Fruit fly (Drosophila melanogaster) whole organism, embryonic: ENCODE data around the gene CG10793.

Source experiments
- B-H1 ChIP-seq: fragments of 200-800 bp; sonication (Bioruptor generic); IDR thresholded peaks from 3 replicates; pipeline ENCODE4 v1.3.6; 2022; ENCODE audit warnings: missing biosample characterization, missing genetic modification characterization
- Bdp1 ChIP-seq: fragments of 200-800 bp; sonication (Bioruptor generic); optimal IDR thresholded peaks from 3 replicates; lab custom pipeline; 2016; ENCODE audit warnings: missing biosample characterization, missing genetic modification characterization
- CG10321 ChIP-seq: fragments of 200-800 bp; sonication (Bioruptor generic); IDR thresholded peaks from 2 replicates; pipeline ENCODE4 v1.3.6; 2022; ENCODE audit warnings: missing biosample characterization, missing genetic modification characterization
- CG10979 ChIP-seq: fragments of 200-800 bp; sonication (Bioruptor generic); optimal IDR thresholded peaks from 2 replicates; lab custom pipeline; 2018; ENCODE audit warnings: missing biosample characterization, mild to moderate bottlenecking, missing genetic modification characterization, moderate library complexity
- CG12659 ChIP-seq: fragments of 200-800 bp; sonication (Bioruptor generic); optimal IDR thresholded peaks from 3 replicates; lab custom pipeline; 2017; ENCODE audit warnings: mild to moderate bottlenecking, missing biosample characterization, missing genetic modification reagents, missing genetic modification characterization
- CG14014 ChIP-seq: fragments of 200-800 bp; sonication (Bioruptor generic); IDR thresholded peaks from 2 replicates; pipeline ENCODE4 v1.3.6; 2022; ENCODE audit warnings: missing biosample characterization, missing genetic modification characterization
- CG15696 ChIP-seq: fragments of 200-800 bp; sonication (Bioruptor generic); optimal IDR thresholded peaks from 2 replicates; lab custom pipeline; 2019; ENCODE audit warnings: missing biosample characterization, mild to moderate bottlenecking, missing genetic modification characterization, moderate library complexity
- CG1647 ChIP-seq: fragments of 200-800 bp; sonication (Bioruptor generic); optimal IDR thresholded peaks from 3 replicates; lab custom pipeline; 2016; ENCODE audit warnings: missing biosample characterization, missing genetic modification characterization
- CG17186 ChIP-seq: fragments of 200-800 bp; sonication (Bioruptor generic); optimal IDR thresholded peaks from 3 replicates; lab custom pipeline; 2017; ENCODE audit warnings: missing biosample characterization, missing genetic modification reagents, missing genetic modification characterization
- CG17361 ChIP-seq: fragments of 200-800 bp; sonication (Bioruptor generic); IDR thresholded peaks from 3 replicates; pipeline ENCODE4 v1.3.6; 2022; ENCODE audit warnings: missing biosample characterization, missing genetic modification characterization
- CG17612 ChIP-seq: fragments of 200-800 bp; sonication (Bioruptor generic); IDR thresholded peaks from 2 replicates; pipeline ENCODE4 v1.3.6; 2022; ENCODE audit warnings: missing biosample characterization, missing genetic modification characterization
- CG30020 ChIP-seq: fragments of 200-800 bp; optimal IDR thresholded peaks from 2 replicates; lab custom pipeline; 2019; ENCODE audit warnings: missing biosample characterization, mild to moderate bottlenecking, missing genetic modification characterization, moderate library complexity
- CG3163 ChIP-seq: fragments of 200-800 bp; sonication (Bioruptor generic); optimal IDR thresholded peaks from 3 replicates; lab custom pipeline; 2016; ENCODE audit warnings: missing biosample characterization, missing genetic modification characterization
- CG32767 ChIP-seq: fragments of 200-800 bp; sonication (Bioruptor generic); IDR thresholded peaks from 2 replicates; pipeline ENCODE4 v1.3.6; 2022; ENCODE audit warnings: missing biosample characterization, missing genetic modification characterization
- CG4360 ChIP-seq: fragments of 200-800 bp; sonication (Bioruptor generic); IDR thresholded peaks from 2 replicates; pipeline ENCODE4 v1.3.6; 2022; ENCODE audit warnings: missing biosample characterization, missing genetic modification characterization
- CG5953 ChIP-seq: fragments of 200-800 bp; sonication (Bioruptor generic); IDR thresholded peaks from 2 replicates; pipeline ENCODE4 v1.3.6; 2022; ENCODE audit warnings: missing biosample characterization, missing genetic modification characterization
- CG6813 ChIP-seq: fragments of 200-800 bp; sonication (Bioruptor generic); optimal IDR thresholded peaks from 2 replicates; lab custom pipeline; 2017; ENCODE audit warnings: missing biosample characterization, missing genetic modification characterization, mild to moderate bottlenecking, moderate library complexity, missing genetic modification reagents
- CG7271 ChIP-seq: fragments of 200-800 bp; sonication (Bioruptor generic); optimal IDR thresholded peaks from 2 replicates; lab custom pipeline; 2018; ENCODE audit warnings: missing biosample characterization, mild to moderate bottlenecking, missing genetic modification characterization, moderate library complexity
- CG7786 ChIP-seq: fragments of 200-800 bp; sonication (Bioruptor generic); optimal IDR thresholded peaks from 2 replicates; lab custom pipeline; 2016; ENCODE audit warnings: missing biosample characterization, missing genetic modification characterization
- CG8281 ChIP-seq: fragments of 200-800 bp; sonication (Bioruptor generic); optimal IDR thresholded peaks from 2 replicates; lab custom pipeline; 2018; ENCODE audit warnings: missing biosample characterization, mild to moderate bottlenecking, missing genetic modification characterization, moderate library complexity
- CG9437 ChIP-seq: fragments of 200-800 bp; sonication (Bioruptor generic); optimal IDR thresholded peaks from 2 replicates; lab custom pipeline; 2018; ENCODE audit warnings: missing biosample characterization, mild to moderate bottlenecking, missing genetic modification characterization
- CG9727 ChIP-seq: fragments of 200-800 bp; sonication (Bioruptor generic); optimal IDR thresholded peaks from 3 replicates; lab custom pipeline; 2017; ENCODE audit warnings: missing biosample characterization, mild to moderate bottlenecking, missing genetic modification characterization
- Doc2 ChIP-seq: fragments of 200-800 bp; sonication (Bioruptor generic); IDR thresholded peaks from 2 replicates; pipeline ENCODE4 v1.3.6; 2022; ENCODE audit warnings: missing biosample characterization, missing genetic modification characterization
- Dp ChIP-seq: fragments of 200-800 bp; sonication (Bioruptor generic); optimal IDR thresholded peaks from 2 replicates; lab custom pipeline; 2018; ENCODE audit warnings: missing biosample characterization, mild to moderate bottlenecking, missing genetic modification characterization, moderate library complexity
- GATAe ChIP-seq: fragments of 200-800 bp; sonication (Bioruptor generic); conservative IDR thresholded peaks from 2 replicates; pipeline ENCODE4 v1.3.6; 2022; ENCODE audit warnings: missing biosample characterization, missing genetic modification characterization
- HHEX ChIP-seq: fragments of 200-800 bp; sonication (Bioruptor generic); optimal IDR thresholded peaks from 3 replicates; lab custom pipeline; 2017; ENCODE audit warnings: missing biosample characterization, mild to moderate bottlenecking, missing genetic modification characterization, missing genetic modification reagents
- Hmr ChIP-seq: fragments of 200-800 bp; sonication (Bioruptor generic); optimal IDR thresholded peaks from 3 replicates; lab custom pipeline; 2017; ENCODE audit warnings: mild to moderate bottlenecking, missing biosample characterization, missing genetic modification reagents, missing genetic modification characterization
- MESR4 ChIP-seq: fragments of 200-800 bp; sonication (Bioruptor generic); optimal IDR thresholded peaks from 2 replicates; lab custom pipeline; 2018; ENCODE audit warnings: missing biosample characterization, mild to moderate bottlenecking, missing genetic modification characterization, moderate library complexity
- Mad ChIP-seq: fragments of 200-800 bp; sonication (Bioruptor generic); optimal IDR thresholded peaks from 2 replicates; lab custom pipeline; 2016; ENCODE audit warnings: missing biosample characterization, missing genetic modification characterization
- Poxn ChIP-seq: fragments of 200-800 bp; sonication (Bioruptor generic); IDR thresholded peaks from 2 replicates; pipeline ENCODE4 v1.3.6; 2022; ENCODE audit warnings: missing biosample characterization, missing genetic modification characterization
- Rx ChIP-seq: fragments of 200-800 bp; sonication (Bioruptor generic); IDR thresholded peaks from 2 replicates; pipeline ENCODE4 v1.3.6; 2022; ENCODE audit warnings: missing biosample characterization, missing genetic modification characterization
- Spps ChIP-seq: fragments of 200-800 bp; sonication (Bioruptor generic); optimal IDR thresholded peaks from 2 replicates; lab custom pipeline; 2018; ENCODE audit warnings: missing biosample characterization, mild to moderate bottlenecking, missing genetic modification characterization
- TFAM ChIP-seq: fragments of 200-800 bp; sonication (Bioruptor generic); optimal IDR thresholded peaks from 2 replicates; lab custom pipeline; 2017; ENCODE audit warnings: missing biosample characterization, missing genetic modification characterization, inconsistent platforms
- cad ChIP-seq: fragments of >200 bp; optimal IDR thresholded peaks from 2 replicates; lab custom pipeline; 2017; ENCODE audit warnings: missing biosample characterization, missing genetic modification characterization
- chm ChIP-seq: fragments of 200-800 bp; sonication (Bioruptor generic); IDR thresholded peaks from 2 replicates; pipeline ENCODE4 v1.3.6; 2022; ENCODE audit warnings: missing biosample characterization, missing genetic modification characterization
- jigr1 ChIP-seq: fragments of 200-800 bp; sonication (Bioruptor generic); IDR thresholded peaks from 3 replicates; pipeline ENCODE4 v1.3.6; 2022; ENCODE audit warnings: missing biosample characterization, missing genetic modification characterization
- jing ChIP-seq: fragments of 200-800 bp; sonication (Bioruptor generic); optimal IDR thresholded peaks from 2 replicates; lab custom pipeline; 2018; ENCODE audit warnings: missing biosample characterization, mild to moderate bottlenecking, missing genetic modification characterization
- kay ChIP-seq: fragments of 200-800 bp; sonication (Bioruptor generic); optimal IDR thresholded peaks from 2 replicates; lab custom pipeline; 2016; ENCODE audit warnings: missing biosample characterization, missing genetic modification characterization
- lab ChIP-seq: fragments of 200-800 bp; sonication (Bioruptor generic); optimal IDR thresholded peaks from 3 replicates; lab custom pipeline; 2017; ENCODE audit warnings: missing biosample characterization, missing genetic modification characterization, mild to moderate bottlenecking, moderate library complexity, missing genetic modification reagents
- lbe ChIP-seq: fragments of 200-800 bp; sonication (Bioruptor generic); optimal IDR thresholded peaks from 2 replicates; lab custom pipeline; 2016; ENCODE audit warnings: missing biosample characterization, mild to moderate bottlenecking, missing genetic modification characterization
- mld ChIP-seq: fragments of 200-800 bp; sonication (Bioruptor generic); IDR thresholded peaks from 3 replicates; pipeline ENCODE4 v1.3.6; 2022; ENCODE audit warnings: missing biosample characterization, missing genetic modification characterization; ENCODE audit not compliant: partially characterized antibody
- nom ChIP-seq: fragments of 200-800 bp; sonication (Bioruptor generic); optimal IDR thresholded peaks from 2 replicates; lab custom pipeline; 2017; ENCODE audit warnings: missing biosample characterization, missing genetic modification characterization, mild to moderate bottlenecking, moderate library complexity, missing genetic modification reagents
- onecut ChIP-seq: fragments of 200-800 bp; sonication (Bioruptor generic); IDR thresholded peaks from 2 replicates; pipeline ENCODE4 v1.3.6; 2022; ENCODE audit warnings: missing biosample characterization, missing genetic modification characterization
- pho ChIP-seq: fragments of 200-800 bp; sonication (Bioruptor generic); optimal IDR thresholded peaks from 2 replicates; lab custom pipeline; 2016; ENCODE audit warnings: missing biosample characterization, missing genetic modification characterization
- prd ChIP-seq, 3 experiments: fragments of >200 bp in 2 of 3; fragments of 200-800 bp in 1 of 3; sonication (Bioruptor generic) in 1 of 3; optimal IDR thresholded peaks in 2 of 3; IDR thresholded peaks in 1 of 3; 2 replicates in 2 of 3; 3 replicates in 1 of 3; pipeline versions ENCODE4 v1.3.6 to Lab custom; 2017 to 2022; ENCODE audit warnings: missing biosample characterization in 1 of 3, missing genetic modification characterization in 1 of 3
- pros ChIP-seq: fragments of 200-800 bp; sonication (Bioruptor generic); optimal IDR thresholded peaks from 3 replicates; lab custom pipeline; 2019; ENCODE audit warnings: missing biosample characterization, mild to moderate bottlenecking, missing genetic modification characterization, moderate library complexity
- repo ChIP-seq: fragments of 200-800 bp; sonication (Bioruptor generic); optimal IDR thresholded peaks from 2 replicates; lab custom pipeline; 2016; ENCODE audit warnings: missing biosample characterization, missing genetic modification characterization
- run ChIP-seq: fragments of 200-800 bp; sonication (Bioruptor generic); optimal IDR thresholded peaks from 3 replicates; lab custom pipeline; 2018; ENCODE audit warnings: missing biosample characterization, mild to moderate bottlenecking, missing genetic modification characterization
- so ChIP-seq: fragments of 200-800 bp; sonication (Bioruptor generic); IDR thresholded peaks from 3 replicates; pipeline ENCODE4 v1.3.6; 2022; ENCODE audit warnings: missing biosample characterization, missing genetic modification characterization
- tx ChIP-seq: fragments of 200-800 bp; sonication (Bioruptor generic); optimal IDR thresholded peaks from 2 replicates; lab custom pipeline; 2016; ENCODE audit warnings: missing biosample characterization, missing genetic modification characterization

CG10793 gene

DNA sequence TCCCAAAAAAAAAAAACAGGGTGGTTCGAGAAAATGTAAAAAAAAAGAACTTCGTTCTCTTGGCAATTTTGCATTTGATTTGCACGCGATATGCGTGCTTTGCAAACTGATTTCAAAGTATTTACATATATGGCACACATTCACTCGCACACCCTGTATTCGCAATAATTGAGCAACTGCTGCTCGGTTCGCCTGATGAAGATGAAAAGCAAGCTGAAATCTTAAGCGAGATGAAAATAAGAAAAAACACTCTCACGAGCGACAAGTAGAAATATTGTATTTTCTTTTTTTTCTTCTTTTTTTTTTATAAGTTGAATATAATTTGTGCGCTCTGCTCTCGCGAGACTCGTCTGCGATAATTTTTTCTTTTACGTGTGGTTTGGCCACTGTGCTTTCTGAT, 12.8 kb upstream of the CG10793 start (continued):
- TF ChIP-seq Bdp1 (GFP tag; lab: Kevin White, UChicago): peak; percentile 31
- peak; percentile 57 for TF ChIP-seq Rx (GFP tag; lab: Robert Waterston, UW)
- no peak; the same call in 1 of the 2 replicates for TF ChIP-seq chm (GFP tag; lab: Robert Waterston, UW)
- no peak for TF ChIP-seq lbe (GFP tag; lab: Kevin White, UChicago)
- peak; percentile 70 for TF ChIP-seq B-H1 (GFP tag; lab: Robert Waterston, UW)
- TF ChIP-seq HHEX (GFP tag; lab: Kevin White, UChicago): peak; percentile 78
- TF ChIP-seq CG6813 (GFP tag; lab: Kevin White, UChicago): peak; percentile 73
- TF ChIP-seq CG14014 (GFP tag; lab: Robert Waterston, UW): peak; percentile 84
- peak; percentile 39 for TF ChIP-seq tx (GFP tag; lab: Kevin White, UChicago)
- TF ChIP-seq nom (GFP tag; lab: Kevin White, UChicago): peak; percentile 57
- TF ChIP-seq Spps (tag; lab: Kevin White, UChicago): no peak
- no peak for TF ChIP-seq Dp (GFP tag; lab: Kevin White, UChicago)
- peak; percentile 42; the same call in 1 of the 2 replicates for TF ChIP-seq CG10321 (GFP tag; lab: Robert Waterston, UW)
- peak; percentile 30 for TF ChIP-seq CG10979 (tag; lab: Kevin White, UChicago)
- peak; percentile 58; the same call in 1 of the 2 replicates for TF ChIP-seq CG17612 (GFP tag; lab: Robert Waterston, UW)
- peak; percentile 53; the same call in 2 of the 3 replicates for TF ChIP-seq CG17361 (GFP tag; lab: Robert Waterston, UW)
- peak; percentile 91 for TF ChIP-seq lab (GFP tag; lab: Kevin White, UChicago)
- peak; percentile 51 for TF ChIP-seq CG8281 (tag; lab: Kevin White, UChicago)
- TF ChIP-seq CG7786 (GFP tag; lab: Kevin White, UChicago): peak; percentile 70
- peak; percentile 15 for TF ChIP-seq kay
- TF ChIP-seq so (GFP tag; lab: Robert Waterston, UW): peak; percentile 89
- peak; percentile 67 for TF ChIP-seq onecut (GFP tag; lab: Robert Waterston, UW)
- TF ChIP-seq Hmr (GFP tag; lab: Kevin White, UChicago): peak; percentile 84
- TF ChIP-seq CG9437 (GFP tag; lab: Kevin White, UChicago): peak; percentile 57
- peak; percentile 31; the same call in 1 of the 2 replicates for TF ChIP-seq GATAe (GFP tag; lab: Robert Waterston, UW)
- TF ChIP-seq Doc2 (GFP tag; lab: Robert Waterston, UW): 0 out of 2 replicates have a peak, but pooled peaks have one; percentile 7
- TF ChIP-seq CG30020: no peak
- no peak for TF ChIP-seq mld (GFP tag; lab: Robert Waterston, UW)
- no peak for TF ChIP-seq cad (GFP tag; lab: Kevin White, UChicago)
- peak; percentile 56 for TF ChIP-seq repo (GFP tag; lab: Kevin White, UChicago)
- TF ChIP-seq CG32767 (GFP tag; lab: Robert Waterston, UW): no peak; the same call in 1 of the 2 replicates
- no peak for TF ChIP-seq prd (optimal IDR thresholded peaks at IDR 0.05; lab: Kevin White, UChicago)
- peak; percentile 79 for TF ChIP-seq prd (GFP tag; IDR thresholded peaks at IDR 0.05; lab: Robert Waterston, UW)
- no peak for TF ChIP-seq CG17186 (GFP tag; lab: Kevin White, UChicago)
- peak; percentile 61 for TF ChIP-seq run (tag; lab: Kevin White, UChicago)
- 0 out of 2 replicates have a peak, but pooled peaks have one; percentile 27 for TF ChIP-seq CG4360 (GFP tag; lab: Robert Waterston, UW)
- peak; percentile 56 for TF ChIP-seq CG1647
- TF ChIP-seq jing (GFP tag; lab: Kevin White, UChicago): peak; percentile 16
- peak; percentile 60 for TF ChIP-seq CG9727 (GFP tag; lab: Kevin White, UChicago)
- no peak for TF ChIP-seq pros (GFP tag; lab: Kevin White, UChicago)
- TF ChIP-seq MESR4: no peak
- peak; percentile 76 for TF ChIP-seq CG5953 (GFP tag; lab: Robert Waterston, UW)
- no peak for TF ChIP-seq jigr1
- peak; percentile 52 for TF ChIP-seq Mad
- TF ChIP-seq CG3163 (GFP tag; lab: Kevin White, UChicago): peak; percentile 25
- no peak for TF ChIP-seq Poxn (GFP tag; lab: Robert Waterston, UW)
- TF ChIP-seq TFAM (GFP tag; lab: Kevin White, UChicago): no peak
- TF ChIP-seq CG12659 (GFP tag; lab: Kevin White, UChicago): peak; percentile 75
- no peak for TF ChIP-seq CG15696 (tag; lab: Kevin White, UChicago)
- TF ChIP-seq CG7271 (tag; lab: Kevin White, UChicago): no peak
- peak; percentile 65 for TF ChIP-seq pho (GFP tag; lab: Kevin White, UChicago)
